Worm (Caenorhabditis elegans) whole organism, late embryonic: Measurements from ENCODE around the gene F10C2.3.

ENCODE experiments used
- ahr-1 ChIP-seq: sonication (generic microtip); optimal IDR thresholded peaks from 2 replicates; lab custom pipeline; 2016; ENCODE audit warnings: missing genetic modification characterization, missing compliant biosample characterization
- ceh-19 ChIP-seq: fragments of 200-800 bp; sonication (Bioruptor generic); optimal IDR thresholded peaks from 2 replicates; lab custom pipeline; 2018; ENCODE audit warnings: mild to moderate bottlenecking, missing genetic modification characterization, missing compliant biosample characterization
- ceh-48 ChIP-seq: sonication (generic microtip); optimal IDR thresholded peaks from 2 replicates; lab custom pipeline; 2016; ENCODE audit warnings: missing genetic modification characterization, inconsistent platforms, missing compliant biosample characterization
- elt-2 ChIP-seq: sonication (generic microtip); optimal IDR thresholded peaks from 2 replicates; lab custom pipeline; 2016; ENCODE audit warnings: missing genetic modification reagents, missing genetic modification characterization, missing compliant biosample characterization
- lin-11 ChIP-seq: fragments of 200-800 bp; sonication (Bioruptor generic); optimal IDR thresholded peaks from 2 replicates; lab custom pipeline; 2018; ENCODE audit warnings: mild to moderate bottlenecking, missing genetic modification characterization, missing compliant biosample characterization
- nfya-1 ChIP-seq: sonication (generic microtip); optimal IDR thresholded peaks from 2 replicates; lab custom pipeline; 2017; ENCODE audit warnings: missing genetic modification characterization, mild to moderate bottlenecking, missing compliant biosample characterization, antibody characterized with exemption, moderate library complexity
- pha-4 ChIP-seq: fragments of 150-350 bp; optimal IDR thresholded peaks from 2 replicates; lab custom pipeline; 2018; ENCODE audit warnings: missing biosample characterization, missing genetic modification reagents, missing genetic modification characterization
- pqm-1 ChIP-seq: sonication (generic microtip); optimal IDR thresholded peaks from 2 replicates; lab custom pipeline; 2016; ENCODE audit warnings: missing genetic modification characterization, missing compliant biosample characterization

ce11 chrV:12013298-12013697 lies 6.8 kb upstream of the F10C2.3 start, which contains the start of gene add-2:
- no peak for TF ChIP-seq nfya-1 (tag; lab: Kevin White, UChicago)
- no peak for TF ChIP-seq pha-4 (tag; lab: Kevin White, UChicago)
- TF ChIP-seq pqm-1, result no peak
- no peak for TF ChIP-seq lin-11 (tag; lab: Kevin White, UChicago)
- TF ChIP-seq ahr-1 (tag; lab: Kevin White, UChicago), result no peak
- no peak for TF ChIP-seq ceh-19 (GFP tag; lab: Kevin White, UChicago)
- TF ChIP-seq ceh-48 (tag; lab: Kevin White, UChicago), result no peak
- no peak for TF ChIP-seq elt-2
